Fruit fly (Drosophila melanogaster): Measurements from ENCODE around the gene bocks.

dm6 chr3R:9563240-9563992 lies 27.4 kb downstream of the bocks start, which contains the start of the genes CG9393 and Vps45:
- no peak for TF ChIP-seq Lpt (GFP tag; optimal IDR thresholded peaks at IDR 0.05)
- TF ChIP-seq chinmo (GFP tag; IDR thresholded peaks at IDR 0.05; ENCODE audit: partially characterized antibody): peak; percentile 89; the same call in 3 of the 4 replicates
- peak; percentile 54 for TF ChIP-seq Camta (GFP tag; optimal IDR thresholded peaks at IDR 0.05)

Measured in whole organism, embryonic.